Worm (Caenorhabditis elegans): ENCODE measurements around the gene Y54G2A.7.
"Not testable (repeated sequence)": the region's sequence is repeated elsewhere in the genome, so short reads cannot be mapped to it uniquely, and the experiment has no call there.

DNA sequence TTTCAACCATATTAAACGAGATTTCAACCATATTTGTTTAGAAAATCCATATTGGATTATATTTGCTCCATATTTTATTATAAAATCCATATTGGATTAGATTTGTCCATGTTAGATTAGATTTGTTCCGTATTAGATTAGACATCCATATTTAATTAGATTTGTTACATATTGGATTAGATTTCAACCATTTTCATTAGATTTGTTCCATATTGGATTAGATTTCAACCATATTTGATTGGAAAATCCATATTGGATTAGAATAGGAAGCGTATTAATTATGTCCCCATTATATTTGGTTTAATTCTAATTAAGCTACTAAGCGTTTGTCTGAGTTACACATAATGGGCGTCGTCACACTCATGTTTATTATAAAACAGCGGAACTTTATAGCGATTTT, 36.9 kb upstream of the Y54G2A.7 start, which contains the start of gene Y54G2A.44:
- TF ChIP-seq hlh-13 (GFP tag; optimal IDR thresholded peaks at IDR 0.05); F13H6.1 (tag; optimal IDR thresholded peaks at IDR 0.05); C38D4.7 (GFP tag; optimal IDR thresholded peaks at IDR 0.05); sox-2 (GFP tag; IDR thresholded peaks at IDR 0.05); ama-1 (optimal IDR thresholded peaks at IDR 0.05); rnt-1 (tag; optimal IDR thresholded peaks at IDR 0.05); sdc-2 (tag; optimal IDR thresholded peaks at IDR 0.05); gmeb-2 (tag; optimal IDR thresholded peaks at IDR 0.05); fkh-10 (GFP tag; optimal IDR thresholded peaks at IDR 0.05); sox-4 (tag; optimal IDR thresholded peaks at IDR 0.05); dve-1 (tag; optimal IDR thresholded peaks at IDR 0.05); K09A11.1 (tag; optimal IDR thresholded peaks at IDR 0.05; ENCODE audit: insufficient read depth): not testable (repeated sequence)

Measured in whole organism, late embryonic.